Worm (Caenorhabditis elegans): Measurements from ENCODE around the gene Y39A1C.1.
A peak's percentile ranks its signal among the peaks of the same experiment; 100 is the strongest.

- TF ChIP-seq nhr-76 (tag; optimal IDR thresholded peaks at IDR 0.05) = no peak
- TF ChIP-seq snpc-4 (tag; optimal IDR thresholded peaks at IDR 0.05) = no peak
- no peak for TF ChIP-seq cnd-1 (tag; optimal IDR thresholded peaks at IDR 0.05)
- TF ChIP-seq zip-8 (tag; optimal IDR thresholded peaks at IDR 0.05) = peak; percentile 49
- TF ChIP-seq nhr-12 (tag; optimal IDR thresholded peaks at IDR 0.05) = no peak
- TF ChIP-seq unc-39 (tag; optimal IDR thresholded peaks at IDR 0.05) = no peak
- TF ChIP-seq elt-3 (tag; optimal IDR thresholded peaks at IDR 0.05) = no peak
These were observed 14.3 kb downstream of the Y39A1C.1 start for ce11 chrIII:10869595-10869994.

All from whole organism, mixed stage, embryonic.